Fruit fly (Drosophila melanogaster): ENCODE results near the gene grim.

DNA sequence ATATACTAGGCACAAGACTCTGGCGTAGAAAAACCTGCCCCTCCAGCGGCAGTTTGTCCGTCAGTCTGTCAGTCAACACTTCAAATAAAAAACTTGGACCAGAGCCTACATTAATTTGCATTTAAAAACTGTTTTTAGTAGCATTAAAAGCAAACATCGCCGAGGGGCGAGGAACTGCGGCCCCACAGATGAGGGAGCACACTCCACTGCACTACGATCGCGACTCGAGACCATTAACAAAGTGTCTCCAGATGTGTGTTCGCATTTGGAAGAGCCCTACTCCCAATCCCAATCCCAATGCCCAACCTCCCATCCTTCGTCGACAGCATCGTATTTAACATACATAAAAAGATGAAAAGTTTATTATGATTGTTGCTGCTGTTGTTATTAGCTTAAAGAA is 37.8 kb downstream of the grim start:
- TF ChIP-seq Dll (optimal IDR thresholded peaks at IDR 0.05) = no peak
- no peak for TF ChIP-seq psq (optimal IDR thresholded peaks at IDR 0.05)
- TF ChIP-seq CG8478 (optimal IDR thresholded peaks at IDR 0.05) = no peak
- TF ChIP-seq pan (optimal IDR thresholded peaks at IDR 0.05) = no peak
- TF ChIP-seq EcR (GFP tag; optimal IDR thresholded peaks at IDR 0.05) = no peak
